Worm (Caenorhabditis elegans) whole organism, young adult: ENCODE measurements around the gene F54H12.5.

ENCODE experiments used
- B0336.3 ChIP-seq: fragments of 200-800 bp; sonication (Bioruptor generic); IDR thresholded peaks from 2 replicates; pipeline ENCODE4 v1.3.6; 2022; ENCODE audit warnings: missing genetic modification characterization, missing compliant biosample characterization
- C17E4.6 ChIP-seq: fragments of 200-800 bp; sonication (Bioruptor generic); IDR thresholded peaks from 2 replicates; pipeline ENCODE4 v1.3.6; 2022; ENCODE audit warnings: missing genetic modification reagents, missing genetic modification characterization, missing compliant biosample characterization
- F23B12.7 ChIP-seq: sonication (generic microtip); optimal IDR thresholded peaks from 2 replicates; lab custom pipeline; 2017; ENCODE audit warnings: missing genetic modification characterization, mild to moderate bottlenecking, missing compliant biosample characterization, antibody characterized with exemption, moderate library complexity; ENCODE audit not compliant: insufficient read depth
- F49E8.2 ChIP-seq: sonication (generic microtip); optimal IDR thresholded peaks from 3 replicates; lab custom pipeline; 2017; ENCODE audit warnings: missing genetic modification characterization, mild to moderate bottlenecking, missing compliant biosample characterization, antibody characterized with exemption, moderate library complexity; ENCODE audit not compliant: insufficient read depth
- F52B5.7 ChIP-seq: sonication (generic microtip); optimal IDR thresholded peaks from 2 replicates; lab custom pipeline; 2016; ENCODE audit warnings: mild to moderate bottlenecking, missing genetic modification characterization, missing compliant biosample characterization
- F57C9.4 ChIP-seq: sonication (generic microtip); optimal IDR thresholded peaks from 2 replicates; lab custom pipeline; 2017; ENCODE audit warnings: mild to moderate bottlenecking, missing genetic modification characterization, missing compliant biosample characterization
- K11D2.4 ChIP-seq: fragments of 200-800 bp; sonication (Bioruptor generic); IDR thresholded peaks from 2 replicates; pipeline ENCODE4 v1.3.6; 2022; ENCODE audit warnings: missing genetic modification reagents, missing genetic modification characterization, missing compliant biosample characterization
- Y53G8AR.9 ChIP-seq: fragments of 200-800 bp; sonication (Bioruptor generic); conservative IDR thresholded peaks from 2 replicates; pipeline ENCODE4 v1.3.6; 2022; ENCODE audit warnings: missing genetic modification reagents, missing genetic modification characterization, missing compliant biosample characterization
- Y67H2A.10 ChIP-seq: fragments of 200-800 bp; sonication (Bioruptor generic); conservative IDR thresholded peaks from 2 replicates; pipeline ENCODE4 v1.3.6; 2022; ENCODE audit warnings: missing genetic modification reagents, missing genetic modification characterization, missing compliant biosample characterization
- aptf-2 ChIP-seq: fragments of 200-800 bp; sonication (Bioruptor generic); conservative IDR thresholded peaks from 2 replicates; pipeline ENCODE4 v1.3.6; 2022; ENCODE audit warnings: missing genetic modification reagents, missing genetic modification characterization, missing compliant biosample characterization
- ceh-27 ChIP-seq: fragments of 200-800 bp; sonication (Bioruptor generic); optimal IDR thresholded peaks from 2 replicates; lab custom pipeline; 2018; ENCODE audit warnings: mild to moderate bottlenecking, missing genetic modification characterization, moderate library complexity, missing compliant biosample characterization
- efl-1 ChIP-seq: fragments of 150-350 bp; optimal IDR thresholded peaks from 2 replicates; lab custom pipeline; 2014; ENCODE audit warnings: missing biosample characterization, missing genetic modification reagents, missing genetic modification characterization
- egl-18 ChIP-seq: fragments of 200-800 bp; sonication (Bioruptor generic); IDR thresholded peaks from 2 replicates; pipeline ENCODE4 v1.3.6; 2022; ENCODE audit warnings: missing genetic modification reagents, missing genetic modification characterization, missing compliant biosample characterization
- egl-44 ChIP-seq: fragments of 200-800 bp; sonication (Bioruptor generic); IDR thresholded peaks from 2 replicates; pipeline ENCODE4 v1.3.6; 2022; ENCODE audit warnings: missing genetic modification reagents, missing genetic modification characterization, missing compliant biosample characterization
- ets-4 ChIP-seq: fragments of 200-800 bp; sonication (Bioruptor generic); optimal IDR thresholded peaks from 2 replicates; lab custom pipeline; 2018; ENCODE audit warnings: mild to moderate bottlenecking, missing genetic modification characterization, missing compliant biosample characterization
- hlh-26 ChIP-seq: fragments of 200-800 bp; sonication (Bioruptor generic); conservative IDR thresholded peaks from 2 replicates; pipeline ENCODE4 v1.3.6; 2022; ENCODE audit warnings: missing genetic modification reagents, missing genetic modification characterization, missing compliant biosample characterization
- hmg-1.2 ChIP-seq: fragments of 200-800 bp; sonication (Bioruptor generic); IDR thresholded peaks from 2 replicates; pipeline ENCODE4 v1.3.6; 2022; ENCODE audit warnings: missing genetic modification reagents, missing genetic modification characterization, missing compliant biosample characterization
- hsf-1 ChIP-seq: fragments of 200-800 bp; sonication (Bioruptor generic); IDR thresholded peaks from 2 replicates; pipeline ENCODE4 v1.3.6; 2022; ENCODE audit warnings: missing genetic modification reagents, missing genetic modification characterization, missing compliant biosample characterization
- let-526 ChIP-seq: fragments of 200-800 bp; sonication (Bioruptor generic); IDR thresholded peaks from 2 replicates; pipeline ENCODE4 v1.3.6; 2022; ENCODE audit warnings: missing genetic modification reagents, missing genetic modification characterization, missing compliant biosample characterization
- let-607 ChIP-seq, 2 experiments: fragments of 200-800 bp in 1 of 2; sonication (Bioruptor generic) in 1 of 2; sonication (generic microtip) in 1 of 2; optimal IDR thresholded peaks; 2 replicates each; lab custom pipeline; 2016 to 2018; ENCODE audit warnings: mild to moderate bottlenecking in 2 of 2, missing compliant biosample characterization in 2 of 2, missing genetic modification characterization in 2 of 2, moderate library complexity in 2 of 2, missing genotype in 1 of 2
- lin-26 ChIP-seq: fragments of 200-800 bp; sonication (Bioruptor generic); IDR thresholded peaks from 2 replicates; pipeline ENCODE4 v1.3.6; 2022; ENCODE audit warnings: missing genetic modification reagents, missing genetic modification characterization, missing compliant biosample characterization
- lin-35 ChIP-seq, 3 experiments: fragments of 150-350 bp in 2 of 3; sonication (generic microtip) in 1 of 3; optimal IDR thresholded peaks; 2 replicates each; lab custom pipeline; 2014 to 2018; ENCODE audit warnings: missing biosample characterization in 3 of 3, missing genetic modification characterization in 3 of 3, missing genetic modification reagents in 3 of 3
- lsl-1 ChIP-seq: fragments of 200-800 bp; sonication (Bioruptor generic); optimal IDR thresholded peaks from 2 replicates; lab custom pipeline; 2018; ENCODE audit warnings: mild to moderate bottlenecking, missing genetic modification characterization, moderate library complexity, missing compliant biosample characterization
- lsy-27 ChIP-seq: sonication (generic microtip); optimal IDR thresholded peaks from 2 replicates; lab custom pipeline; 2017; ENCODE audit warnings: missing genetic modification characterization, mild to moderate bottlenecking, missing compliant biosample characterization, antibody characterized with exemption, missing genotype, borderline replicate concordance; ENCODE audit not compliant: insufficient read depth
- mcd-1 ChIP-seq: fragments of 200-800 bp; sonication (Bioruptor generic); IDR thresholded peaks from 2 replicates; pipeline ENCODE4 v1.3.6; 2022; ENCODE audit warnings: missing genetic modification reagents, missing genetic modification characterization, missing compliant biosample characterization
- nfya-1 ChIP-seq: sonication (generic microtip); optimal IDR thresholded peaks from 2 replicates; lab custom pipeline; 2017; ENCODE audit warnings: antibody characterized with exemption, missing compliant biosample characterization, missing genetic modification characterization, borderline replicate concordance; ENCODE audit not compliant: insufficient read depth
- nhr-179 ChIP-seq: sonication (generic microtip); optimal IDR thresholded peaks from 2 replicates; lab custom pipeline; 2016; ENCODE audit warnings: mild to moderate bottlenecking, missing genetic modification characterization, missing compliant biosample characterization
- nhr-27 ChIP-seq: fragments of 200-800 bp; sonication (Bioruptor generic); optimal IDR thresholded peaks from 2 replicates; lab custom pipeline; 2018; ENCODE audit warnings: mild to moderate bottlenecking, missing genetic modification characterization, moderate library complexity, missing compliant biosample characterization
- tbp1 ChIP-seq: fragments of 200-800 bp; sonication (Bioruptor generic); optimal IDR thresholded peaks from 2 replicates; lab custom pipeline; 2018; ENCODE audit warnings: mild to moderate bottlenecking, missing genetic modification characterization, missing compliant biosample characterization
- unc-62 ChIP-seq: fragments of 150-350 bp; optimal IDR thresholded peaks from 2 replicates; lab custom pipeline; 2014; ENCODE audit warnings: missing biosample characterization, missing genetic modification reagents, missing genetic modification characterization

The F54H12.5 gene

DNA sequence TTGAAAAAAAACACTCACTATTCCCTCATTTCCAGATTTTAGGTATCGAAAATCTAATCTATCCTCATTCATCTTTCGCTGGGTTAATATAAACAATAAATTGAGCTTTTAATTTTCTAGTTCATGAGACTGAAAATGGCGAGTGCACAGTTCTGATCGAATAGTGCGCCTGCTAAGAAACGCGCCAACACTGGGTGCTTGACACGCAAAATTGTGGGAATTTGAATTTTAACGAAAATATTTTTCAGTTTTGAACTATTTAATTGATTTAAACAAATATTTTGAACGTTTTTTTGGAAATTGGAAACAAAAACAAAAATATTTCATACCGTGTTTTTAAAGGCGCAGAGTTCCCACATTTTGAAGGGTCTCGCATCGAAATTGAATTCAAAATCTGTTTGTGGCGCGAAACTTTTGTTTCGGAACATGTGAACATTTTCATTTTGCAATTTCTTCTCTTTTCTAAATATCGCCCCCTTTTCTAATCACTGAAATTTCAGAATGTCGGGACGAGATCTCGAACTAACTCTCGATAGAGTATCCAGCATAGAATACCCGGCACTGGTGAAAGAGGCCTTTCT lies 43.3 kb downstream of the F54H12.5 start, which contains the start of the genes C29E4.13 and npp-15 (continued):
- TF ChIP-seq tbp1 (GFP tag; lab: Kevin White, UChicago) (peak; percentile 1), F52B5.7 (tag; lab: Kevin White, UChicago) (no peak), let-607 (tag; optimal IDR thresholded peaks at IDR 0.05; lab: Kevin White, UChicago) (no peak)
- TF ChIP-seq, all 124 proteins: peak for 16

DNA sequence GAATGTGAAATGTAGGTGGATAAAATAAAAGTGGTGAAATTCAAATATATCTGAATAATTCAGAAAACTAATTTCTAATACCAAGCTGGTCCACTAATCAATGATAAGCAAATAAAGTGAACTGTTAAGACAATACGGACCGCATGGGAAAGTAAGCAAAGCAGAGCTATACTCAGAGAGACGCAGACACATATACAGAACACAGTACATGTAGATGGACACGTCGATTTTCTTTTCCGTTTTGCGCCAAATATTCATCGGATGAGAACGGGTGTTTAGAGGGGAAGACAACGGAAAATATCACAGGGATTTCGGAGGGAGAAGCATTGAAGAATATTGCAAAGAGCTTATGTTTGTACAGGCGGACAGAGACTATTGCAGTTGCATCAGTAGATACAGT lies 46.0 kb downstream of the F54H12.5 start:
- TF ChIP-seq F57C9.4 (tag; lab: Kevin White, UChicago) (no peak), hmg-1.2 (GFP tag; lab: Robert Waterston, UW) (peak; percentile 36; the same call in 1 of the 2 replicates)

DNA sequence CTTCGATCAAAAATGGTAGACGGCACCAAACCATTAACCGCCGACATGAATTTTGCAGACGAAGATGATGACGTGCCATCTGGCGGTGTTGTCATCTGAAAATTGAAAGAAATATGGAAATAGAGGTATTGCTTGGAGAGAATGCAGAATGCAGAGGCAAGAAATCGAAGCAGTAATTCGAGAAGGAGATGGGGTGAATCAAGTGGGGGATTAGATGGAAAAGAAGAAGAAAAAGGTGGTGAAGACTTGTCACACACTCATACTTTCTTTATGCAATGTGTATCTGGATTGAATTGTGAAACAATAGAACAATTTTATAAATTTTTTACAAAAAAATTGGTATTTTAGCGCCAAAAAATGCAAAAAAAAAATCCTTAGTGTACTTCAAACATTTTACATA lies 47.1 kb downstream of the F54H12.5 start, which contains the start of gene tag-250:
tag-250 (minus strand) TSS at position 101 of the 400 bp plus-strand sequence.
- TF ChIP-seq ets-4 (no peak), efl-1 (no peak), hsf-1 (GFP tag; lab: Robert Waterston, UW) (no peak), egl-18 (no peak), F57C9.4 (tag; lab: Kevin White, UChicago) (no peak), Y53G8AR.9 (GFP tag; lab: Robert Waterston, UW) (no peak), lin-35 (GFP tag; optimal IDR thresholded peaks at IDR 0.05; lab: Kevin White, UChicago) (no peak), nfya-1 (tag; lab: Kevin White, UChicago) (no peak), lin-26 (GFP tag; lab: Robert Waterston, UW) (no peak), let-526 (no peak), B0336.3 (GFP tag; lab: Robert Waterston, UW) (no peak), C17E4.6 (GFP tag; lab: Robert Waterston, UW) (no peak), F49E8.2 (tag; lab: Kevin White, UChicago) (no peak)

- TF ChIP-seq ceh-27 (no peak), lsy-27 (tag; lab: Kevin White, UChicago) (no peak), aptf-2 (GFP tag; lab: Robert Waterston, UW) (no peak), nhr-27 (no peak), unc-62 (no peak), K11D2.4 (no peak), nhr-179 (tag; lab: Kevin White, UChicago) (no peak), F49E8.2 (tag; lab: Kevin White, UChicago) (no peak), B0336.3 (GFP tag; lab: Robert Waterston, UW) (no peak), Y67H2A.10 (GFP tag; lab: Robert Waterston, UW) (no peak), mcd-1 (GFP tag; lab: Robert Waterston, UW) (no peak), egl-44 (no peak), lsl-1 (no peak), F23B12.7 (tag; lab: Kevin White, UChicago) (no peak), hlh-26 (GFP tag; lab: Robert Waterston, UW) (no peak), F57C9.4 (tag; lab: Kevin White, UChicago) (no peak)
These were observed 49.8 kb downstream of the F54H12.5 start, which contains the start of gene C29E4.17 for ce11 chrIII:7922207-7922606. Gene C29E4.17, plus strand, starts transcription at chrIII:7922507.
